Fruit fly (Drosophila melanogaster) whole organism, embryonic: ENCODE results near the gene CG10834.

ENCODE experiments used
- ATbp ChIP-seq: fragments of 200-800 bp; sonication (Bioruptor generic); optimal IDR thresholded peaks from 2 replicates; lab custom pipeline; 2017; ENCODE audit warnings: missing biosample characterization, mild to moderate bottlenecking, missing genetic modification characterization, missing genetic modification reagents
- CG10543 ChIP-seq: fragments of 200-800 bp; sonication (Bioruptor generic); optimal IDR thresholded peaks from 3 replicates; lab custom pipeline; 2017; ENCODE audit warnings: missing biosample characterization, mild to moderate bottlenecking, missing genetic modification characterization, moderate library complexity
- CG10654 ChIP-seq: fragments of 200-800 bp; sonication (Bioruptor generic); optimal IDR thresholded peaks from 2 replicates; lab custom pipeline; 2016; ENCODE audit warnings: missing biosample characterization, missing genetic modification characterization
- CG11456 ChIP-seq: fragments of 200-800 bp; sonication (Bioruptor generic); IDR thresholded peaks from 3 replicates; pipeline ENCODE4 v1.3.6; 2022; ENCODE audit warnings: missing biosample characterization, missing genetic modification characterization
- CG12769 ChIP-seq: fragments of 200-800 bp; sonication (Bioruptor generic); optimal IDR thresholded peaks from 2 replicates; lab custom pipeline; 2019; ENCODE audit warnings: missing biosample characterization, mild to moderate bottlenecking, missing genetic modification characterization, moderate library complexity
- CG13287 ChIP-seq: fragments of 200-800 bp; sonication (Bioruptor generic); IDR thresholded peaks from 2 replicates; pipeline ENCODE4 v1.3.6; 2022; ENCODE audit warnings: missing biosample characterization, missing genetic modification characterization; ENCODE audit not compliant: partially characterized antibody
- CG15696 ChIP-seq: fragments of 200-800 bp; sonication (Bioruptor generic); optimal IDR thresholded peaks from 2 replicates; lab custom pipeline; 2019; ENCODE audit warnings: missing biosample characterization, mild to moderate bottlenecking, missing genetic modification characterization, moderate library complexity
- CG17186 ChIP-seq: fragments of 200-800 bp; sonication (Bioruptor generic); optimal IDR thresholded peaks from 3 replicates; lab custom pipeline; 2017; ENCODE audit warnings: missing biosample characterization, missing genetic modification reagents, missing genetic modification characterization
- CG30020 ChIP-seq: fragments of 200-800 bp; optimal IDR thresholded peaks from 2 replicates; lab custom pipeline; 2019; ENCODE audit warnings: missing biosample characterization, mild to moderate bottlenecking, missing genetic modification characterization, moderate library complexity
- CG32767 ChIP-seq: fragments of 200-800 bp; sonication (Bioruptor generic); IDR thresholded peaks from 2 replicates; pipeline ENCODE4 v1.3.6; 2022; ENCODE audit warnings: missing biosample characterization, missing genetic modification characterization
- CG4360 ChIP-seq: fragments of 200-800 bp; sonication (Bioruptor generic); IDR thresholded peaks from 2 replicates; pipeline ENCODE4 v1.3.6; 2022; ENCODE audit warnings: missing biosample characterization, missing genetic modification characterization
- CG6683 ChIP-seq: fragments of 200-800 bp; sonication (Bioruptor generic); optimal IDR thresholded peaks from 2 replicates; lab custom pipeline; 2017; ENCODE audit warnings: missing biosample characterization, mild to moderate bottlenecking, missing genetic modification characterization, missing genetic modification reagents
- CG8089 ChIP-seq: fragments of 200-800 bp; sonication (Bioruptor generic); optimal IDR thresholded peaks from 3 replicates; lab custom pipeline; 2016; ENCODE audit warnings: missing biosample characterization, missing genetic modification characterization
- Camta ChIP-seq: fragments of 200-800 bp; sonication (Bioruptor generic); optimal IDR thresholded peaks from 2 replicates; lab custom pipeline; 2016; ENCODE audit warnings: missing biosample characterization, missing genetic modification characterization
- D ChIP-seq, 2 experiments: fragments of 200-800 bp in 1 of 2; fragments of >200 bp in 1 of 2; sonication (Bioruptor generic) in 1 of 2; optimal IDR thresholded peaks; 2 replicates in 1 of 2; 3 replicates in 1 of 2; lab custom pipeline; 2017; ENCODE audit warnings: mild to moderate bottlenecking in 1 of 2, missing biosample characterization in 1 of 2, missing genetic modification characterization in 1 of 2, missing genetic modification reagents in 1 of 2
- D19A ChIP-seq: fragments of 200-800 bp; optimal IDR thresholded peaks from 3 replicates; lab custom pipeline; 2019; ENCODE audit warnings: missing biosample characterization, mild to moderate bottlenecking, missing genetic modification characterization, moderate library complexity
- Deaf1 ChIP-seq: fragments of 200-800 bp; optimal IDR thresholded peaks from 3 replicates; lab custom pipeline; 2019; ENCODE audit warnings: missing biosample characterization, mild to moderate bottlenecking, missing genetic modification characterization, moderate library complexity
- Dref ChIP-seq: fragments of 200-800 bp; sonication (Bioruptor generic); IDR thresholded peaks from 2 replicates; pipeline ENCODE4 v1.3.6; 2022; ENCODE audit warnings: missing biosample characterization, missing genetic modification characterization
- Ets65A ChIP-seq: fragments of 200-800 bp; sonication (Bioruptor generic); peaks from one replicate; lab custom pipeline; 2016; ENCODE audit warnings: missing biosample characterization, missing genetic modification characterization
- Fer2 ChIP-seq: fragments of 200-800 bp; sonication (Bioruptor generic); optimal IDR thresholded peaks from 2 replicates; lab custom pipeline; 2018; ENCODE audit warnings: missing biosample characterization, mild to moderate bottlenecking, missing genetic modification characterization, moderate library complexity
- HmgZ ChIP-seq: fragments of 200-800 bp; sonication (Bioruptor generic); optimal IDR thresholded peaks from 2 replicates; lab custom pipeline; 2018; ENCODE audit warnings: missing biosample characterization, mild to moderate bottlenecking, missing genetic modification characterization
- Hmx ChIP-seq: fragments of 200-800 bp; sonication (Bioruptor generic); optimal IDR thresholded peaks from 2 replicates; lab custom pipeline; 2016; ENCODE audit warnings: missing biosample characterization, missing genetic modification characterization
- Hr78 ChIP-seq, 2 experiments: fragments of 200-800 bp in 1 of 2; fragments of >200 bp in 1 of 2; sonication (Bioruptor generic) in 1 of 2; optimal IDR thresholded peaks; 2 replicates each; lab custom pipeline; 2017 to 2019; ENCODE audit warnings: missing biosample characterization in 2 of 2, missing genetic modification characterization in 2 of 2, mild to moderate bottlenecking in 1 of 2, moderate library complexity in 1 of 2
- Jarid2 ChIP-seq: fragments of 200-800 bp; sonication (Bioruptor generic); optimal IDR thresholded peaks from 3 replicates; lab custom pipeline; 2017; ENCODE audit warnings: mild to moderate bottlenecking, missing biosample characterization, missing genetic modification reagents, missing genetic modification characterization
- MBD-R2 ChIP-seq: fragments of 200-800 bp; sonication (Bioruptor generic); IDR thresholded peaks from 2 replicates; pipeline ENCODE4 v1.3.6; 2022; ENCODE audit warnings: missing biosample characterization, missing genetic modification characterization
- Med ChIP-seq: fragments of 200-800 bp; sonication (Bioruptor generic); peaks from one replicate; lab custom pipeline; 2016; ENCODE audit warnings: missing biosample characterization, missing genetic modification characterization, mild to moderate bottlenecking, inconsistent platforms, moderate library complexity
- Mes4 ChIP-seq: fragments of 200-800 bp; sonication (Bioruptor generic); optimal IDR thresholded peaks from 2 replicates; lab custom pipeline; 2016; ENCODE audit warnings: missing biosample characterization, missing genetic modification characterization
- Nf-YA ChIP-seq: fragments of 200-800 bp; sonication (Bioruptor generic); IDR thresholded peaks from 2 replicates; pipeline ENCODE4 v1.3.6; 2022; ENCODE audit warnings: missing biosample characterization, missing genetic modification characterization
- Opbp ChIP-seq: fragments of 200-800 bp; sonication (Bioruptor generic); IDR thresholded peaks from 3 replicates; pipeline ENCODE4 v1.3.6; 2022; ENCODE audit warnings: missing biosample characterization, missing genetic modification characterization; ENCODE audit not compliant: partially characterized antibody
- Sry-δ ChIP-seq: fragments of 200-800 bp; sonication (Bioruptor generic); optimal IDR thresholded peaks from 2 replicates; lab custom pipeline; 2016; ENCODE audit warnings: missing biosample characterization, missing genetic modification characterization
- Trl ChIP-seq, 3 experiments: fragments of >200 bp in 2 of 3; fragments of 200-800 bp in 1 of 3; sonication (Bioruptor generic) in 1 of 3; optimal IDR thresholded peaks; 2 replicates in 1 of 3; 3 replicates in 2 of 3; lab custom pipeline; 2016 to 2017; ENCODE audit warnings: missing biosample characterization in 1 of 3, missing genetic modification characterization in 1 of 3
- btn ChIP-seq: fragments of 200-800 bp; sonication (Bioruptor generic); optimal IDR thresholded peaks from 2 replicates; lab custom pipeline; 2016; ENCODE audit warnings: missing biosample characterization, missing genetic modification characterization
- cato ChIP-seq: fragments of 200-800 bp; sonication (Bioruptor generic); optimal IDR thresholded peaks from 2 replicates; lab custom pipeline; 2016; ENCODE audit warnings: missing biosample characterization, missing genetic modification characterization, borderline replicate concordance
- caup ChIP-seq: fragments of 200-800 bp; sonication (Bioruptor generic); optimal IDR thresholded peaks from 3 replicates; lab custom pipeline; 2017; ENCODE audit warnings: missing biosample characterization, mild to moderate bottlenecking, missing genetic modification characterization, moderate library complexity; ENCODE audit not compliant: severe bottlenecking
- cg ChIP-seq: fragments of 200-800 bp; sonication (Bioruptor generic); optimal IDR thresholded peaks from 3 replicates; lab custom pipeline; 2019; ENCODE audit warnings: missing biosample characterization, mild to moderate bottlenecking, missing genetic modification characterization, moderate library complexity
- corto ChIP-seq: fragments of 200-800 bp; sonication (Bioruptor generic); optimal IDR thresholded peaks from 2 replicates; lab custom pipeline; 2016; ENCODE audit warnings: missing biosample characterization, mild to moderate bottlenecking, missing genetic modification characterization, moderate library complexity
- gem ChIP-seq: fragments of 200-800 bp; sonication (Bioruptor generic); optimal IDR thresholded peaks from 2 replicates; lab custom pipeline; 2019; ENCODE audit warnings: missing biosample characterization, mild to moderate bottlenecking, missing genetic modification characterization, moderate library complexity
- gro ChIP-seq: fragments of 200-800 bp; sonication (Bioruptor generic); optimal IDR thresholded peaks from 2 replicates; lab custom pipeline; 2016; ENCODE audit warnings: missing biosample characterization, missing genetic modification characterization
- gsb-n ChIP-seq: fragments of 200-800 bp; sonication (Bioruptor generic); optimal IDR thresholded peaks from 3 replicates; lab custom pipeline; 2018; ENCODE audit warnings: missing biosample characterization, mild to moderate bottlenecking, missing genetic modification characterization
- insv ChIP-seq, 2 experiments: fragments of 200-800 bp; sonication (Bioruptor generic); optimal IDR thresholded peaks; 3 replicates each; lab custom pipeline; 2016 to 2018; ENCODE audit warnings: missing biosample characterization in 2 of 2, missing genetic modification characterization in 2 of 2
- lbe ChIP-seq: fragments of 200-800 bp; sonication (Bioruptor generic); optimal IDR thresholded peaks from 2 replicates; lab custom pipeline; 2016; ENCODE audit warnings: missing biosample characterization, mild to moderate bottlenecking, missing genetic modification characterization
- lmd ChIP-seq: fragments of 200-800 bp; sonication (Bioruptor generic); IDR thresholded peaks from 2 replicates; pipeline ENCODE4 v1.3.6; 2022; ENCODE audit warnings: missing biosample characterization, missing genetic modification characterization
- mirr ChIP-seq: fragments of 200-800 bp; sonication (Bioruptor generic); optimal IDR thresholded peaks from 3 replicates; lab custom pipeline; 2018; ENCODE audit warnings: missing biosample characterization, mild to moderate bottlenecking, missing genetic modification characterization
- pros ChIP-seq: fragments of 200-800 bp; sonication (Bioruptor generic); optimal IDR thresholded peaks from 3 replicates; lab custom pipeline; 2019; ENCODE audit warnings: missing biosample characterization, mild to moderate bottlenecking, missing genetic modification characterization, moderate library complexity
- sens ChIP-seq: fragments of 200-800 bp; sonication (Bioruptor generic); peaks from one replicate; lab custom pipeline; 2016; ENCODE audit warnings: missing biosample characterization, missing genetic modification characterization
- sna ChIP-seq: fragments of 200-800 bp; sonication (Bioruptor generic); IDR thresholded peaks from 2 replicates; pipeline ENCODE4 v1.3.6; 2022; ENCODE audit warnings: missing biosample characterization, missing genetic modification characterization; ENCODE audit not compliant: partially characterized antibody
- vvl ChIP-seq: fragments of 200-800 bp; sonication (Bioruptor generic); IDR thresholded peaks from 2 replicates; pipeline ENCODE4 v1.3.6; 2022; ENCODE audit warnings: missing biosample characterization, missing genetic modification characterization
- wek ChIP-seq: fragments of 200-800 bp; sonication (Bioruptor generic); optimal IDR thresholded peaks from 3 replicates; lab custom pipeline; 2018; ENCODE audit warnings: missing biosample characterization, mild to moderate bottlenecking, missing genetic modification characterization, moderate library complexity

Gene CG10834

dm6 chr2L:22134091-22134730 is 27.1 kb upstream of the CG10834 start (continued):
- TF ChIP-seq Hr78 (GFP tag; optimal IDR thresholded peaks at IDR 0.05; lab: Kevin White, UChicago) (no peak), Dref (GFP tag; lab: Robert Waterston, UW) (no peak), CG17186 (GFP tag; lab: Kevin White, UChicago) (no peak), Ets65A (GFP tag; lab: Kevin White, UChicago) (no peak), CG6683 (GFP tag; lab: Kevin White, UChicago) (no peak), Trl (optimal IDR thresholded peaks at IDR 0.05; lab: Kevin White, UChicago) (peak; percentile 62 to 77), Trl (GFP tag; optimal IDR thresholded peaks at IDR 0.05; lab: Kevin White, UChicago) (no peak), gro (GFP tag; lab: Kevin White, UChicago) (peak; percentile 25), sens (GFP tag; lab: Kevin White, UChicago) (peak; percentile 64), CG13287 (GFP tag; lab: Robert Waterston, UW) (peak; percentile 11; the same call in 1 of the 2 replicates), CG10543 (GFP tag; lab: Kevin White, UChicago) (peak; percentile 34), D19A (tag; lab: Kevin White, UChicago) (peak; percentile 85), sna (GFP tag; lab: Robert Waterston, UW) (0 out of 2 replicates have a peak, but pooled peaks have one; percentile 25), HmgZ (no peak), Opbp (GFP tag; lab: Robert Waterston, UW) (no peak), CG11456 (no peak), Jarid2 (GFP tag; lab: Kevin White, UChicago) (peak; percentile 68), ATbp (GFP tag; lab: Kevin White, UChicago) (no peak), lmd (GFP tag; lab: Robert Waterston, UW) (no peak), lbe (GFP tag; lab: Kevin White, UChicago) (peak; percentile 62), mirr (GFP tag; lab: Kevin White, UChicago) (peak; percentile 16), CG30020 (tag; lab: Kevin White, UChicago) (peak; percentile 75), Sry-δ (GFP tag; lab: Kevin White, UChicago) (no peak), CG10654 (GFP tag; lab: Kevin White, UChicago) (no peak), Camta (GFP tag; lab: Kevin White, UChicago) (no peak), insv (GFP tag; optimal IDR thresholded peaks at IDR 0.05; lab: Kevin White, UChicago) (peak in 1 of 2 experiments; percentile 44), pros (GFP tag; lab: Kevin White, UChicago) (peak; percentile 25), CG12769 (tag; lab: Kevin White, UChicago) (peak; percentile 59), caup (GFP tag; lab: Kevin White, UChicago) (peak; percentile 11), CG4360 (GFP tag; lab: Robert Waterston, UW) (no peak), CG8089 (GFP tag; lab: Kevin White, UChicago) (no peak), Deaf1 (tag; lab: Kevin White, UChicago) (peak; percentile 60), Hmx (GFP tag; lab: Kevin White, UChicago) (no peak), wek (GFP tag; lab: Kevin White, UChicago) (no peak), cato (GFP tag; lab: Kevin White, UChicago) (no peak), gem (tag; lab: Kevin White, UChicago) (no peak), Fer2 (tag; lab: Kevin White, UChicago) (no peak), CG15696 (tag; lab: Kevin White, UChicago) (no peak), Mes4 (GFP tag; lab: Kevin White, UChicago) (no peak), cg (GFP tag; lab: Kevin White, UChicago) (peak; percentile 52), D (optimal IDR thresholded peaks at IDR 0.05; lab: Kevin White, UChicago) (no peak), D (GFP tag; optimal IDR thresholded peaks at IDR 0.05; lab: Kevin White, UChicago) (no peak), corto (GFP tag; lab: Kevin White, UChicago) (peak; percentile 23), CG32767 (GFP tag; lab: Robert Waterston, UW) (no peak; the same call in 1 of the 2 replicates), Med (GFP tag; lab: Kevin White, UChicago) (peak; percentile 48), MBD-R2 (GFP tag; lab: Robert Waterston, UW) (peak; percentile 22; the same call in 1 of the 2 replicates), gsb-n (tag; lab: Kevin White, UChicago) (no peak), vvl (GFP tag; lab: Robert Waterston, UW) (peak; percentile 24; the same call in 1 of the 2 replicates), Nf-YA (no peak), btn (no peak)
